Fruit fly (Drosophila melanogaster) whole organism, wandering third instar larva: ENCODE data around the gene CG33966.
A peak's percentile ranks its signal among the peaks of the same experiment; 100 is the strongest.

Experiments
- Abd-B ChIP-seq: fragments of >200 bp; optimal IDR thresholded peaks from 2 replicates; lab custom pipeline; 2017; ENCODE audit warnings: missing biosample characterization, missing genetic modification characterization
- CG32264 ChIP-seq: fragments of 200-800 bp; sonication (Bioruptor generic); optimal IDR thresholded peaks from 2 replicates; lab custom pipeline; 2016; ENCODE audit warnings: missing biosample characterization, missing genetic modification characterization
- CG9705 ChIP-seq: fragments of 200-800 bp; sonication (Bioruptor generic); optimal IDR thresholded peaks from 2 replicates; lab custom pipeline; 2018; ENCODE audit warnings: missing biosample characterization, mild to moderate bottlenecking, missing genetic modification characterization
- CrebA ChIP-seq: fragments of 200-800 bp; sonication (Bioruptor generic); optimal IDR thresholded peaks from 2 replicates; lab custom pipeline; 2016; ENCODE audit warnings: missing biosample characterization, mild to moderate bottlenecking, missing genetic modification characterization, borderline replicate concordance
- Dfd ChIP-seq: fragments of >200 bp; optimal IDR thresholded peaks from 2 replicates; lab custom pipeline; 2017; ENCODE audit warnings: missing biosample characterization, missing genetic modification characterization
- Dif ChIP-seq: fragments of 200-275, 200-300 bp; sonication (Bioruptor generic); optimal IDR thresholded peaks from 2 replicates; lab custom pipeline; 2018; ENCODE audit warnings: missing biosample characterization, missing genetic modification characterization; ENCODE audit not compliant: partially characterized antibody
- GATAd ChIP-seq: sonication (Bioruptor generic); optimal IDR thresholded peaks from 2 replicates; lab custom pipeline; 2016; ENCODE audit warnings: missing biosample characterization, missing genetic modification characterization
- HLH106 ChIP-seq: fragments of 200-800 bp; optimal IDR thresholded peaks from 3 replicates; lab custom pipeline; 2019; ENCODE audit warnings: missing biosample characterization, mild to moderate bottlenecking, missing genetic modification characterization, moderate library complexity
- Hnf4 ChIP-seq: fragments of 200-800 bp; sonication (Bioruptor generic); optimal IDR thresholded peaks from 2 replicates; lab custom pipeline; 2016; ENCODE audit warnings: missing biosample characterization, mild to moderate bottlenecking, missing genetic modification characterization
- Hr78 ChIP-seq: fragments of >200 bp; optimal IDR thresholded peaks from 2 replicates; lab custom pipeline; 2017; ENCODE audit warnings: missing biosample characterization, missing genetic modification characterization
- Hr83 ChIP-seq: fragments of 200-300 bp; sonication (Bioruptor generic); optimal IDR thresholded peaks from 2 replicates; lab custom pipeline; 2016; ENCODE audit warnings: missing biosample characterization, mild to moderate bottlenecking, missing genetic modification characterization, moderate library complexity; ENCODE audit not compliant: poor library complexity, severe bottlenecking
- Jra ChIP-seq: sonication (Bioruptor generic); optimal IDR thresholded peaks from 2 replicates; lab custom pipeline; 2016; ENCODE audit warnings: missing biosample characterization, missing genetic modification characterization
- Mio ChIP-seq: sonication (Bioruptor generic); optimal IDR thresholded peaks from 2 replicates; lab custom pipeline; 2016; ENCODE audit warnings: missing biosample characterization, missing genetic modification characterization
- Myc ChIP-seq: fragments of >200 bp; optimal IDR thresholded peaks from 2 replicates; lab custom pipeline; 2017
- N ChIP-seq: fragments of >200 bp; optimal IDR thresholded peaks from 2 replicates; lab custom pipeline; 2018; ENCODE audit warnings: missing biosample characterization, missing external identifiers, missing genetic modification characterization
- OdsH ChIP-seq: fragments of 200-800 bp; sonication (Bioruptor generic); optimal IDR thresholded peaks from 2 replicates; lab custom pipeline; 2016; ENCODE audit warnings: missing biosample characterization, mild to moderate bottlenecking, missing genetic modification characterization
- Rel ChIP-seq, 2 experiments: fragments of 200-800 bp; sonication (Bioruptor generic) in 1 of 2; optimal IDR thresholded peaks; 2 replicates in 1 of 2; 3 replicates in 1 of 2; lab custom pipeline; 2016 to 2019; ENCODE audit warnings: mild to moderate bottlenecking in 2 of 2, missing biosample characterization in 2 of 2, missing genetic modification characterization in 2 of 2, moderate library complexity in 1 of 2
- Sp1 ChIP-seq: fragments of 200-800 bp; sonication (Bioruptor generic); optimal IDR thresholded peaks from 3 replicates; lab custom pipeline; 2019; ENCODE audit warnings: missing biosample characterization, mild to moderate bottlenecking, missing genetic modification characterization, moderate library complexity
- Vsx2 ChIP-seq: fragments of 200-300, 225-300 bp; sonication (Bioruptor generic); optimal IDR thresholded peaks from 2 replicates; lab custom pipeline; 2018; ENCODE audit warnings: missing biosample characterization, missing genetic modification characterization; ENCODE audit not compliant: partially characterized antibody
- br ChIP-seq: fragments of 200-800 bp; sonication (Bioruptor generic); optimal IDR thresholded peaks from 2 replicates; lab custom pipeline; 2016; ENCODE audit warnings: missing biosample characterization, missing genetic modification characterization
- brk ChIP-seq: fragments of 200-800 bp; sonication (Bioruptor generic); optimal IDR thresholded peaks from 2 replicates; lab custom pipeline; 2016; ENCODE audit warnings: missing biosample characterization, mild to moderate bottlenecking, missing genetic modification characterization
- dl ChIP-seq, 2 experiments: fragments of 175-275, 200-275 bp in 1 of 2; fragments of 200-275 bp in 1 of 2; sonication (Bioruptor generic); optimal IDR thresholded peaks; lab custom pipeline; 2018; ENCODE audit warnings: mild to moderate bottlenecking in 2 of 2, missing biosample characterization in 2 of 2, missing genetic modification characterization in 2 of 2, moderate library complexity in 2 of 2; ENCODE audit not compliant: partially characterized antibody in 2 of 2, insufficient read depth in 1 of 2
- dmrt93B ChIP-seq: fragments of 200-800 bp; sonication (Bioruptor generic); optimal IDR thresholded peaks from 2 replicates; lab custom pipeline; 2018; ENCODE audit warnings: missing biosample characterization, mild to moderate bottlenecking, missing genetic modification characterization
- dsf ChIP-seq: sonication (Bioruptor generic); optimal IDR thresholded peaks from 2 replicates; lab custom pipeline; 2016; ENCODE audit warnings: missing biosample characterization, missing genetic modification characterization, borderline replicate concordance
- ey ChIP-seq: fragments of 200-800 bp; sonication (Bioruptor generic); optimal IDR thresholded peaks from 2 replicates; lab custom pipeline; 2016; ENCODE audit warnings: missing biosample characterization, missing genetic modification characterization
- foxo ChIP-seq, 2 experiments: fragments of 200-800 bp; sonication (Bioruptor generic); optimal IDR thresholded peaks; 2 replicates in 1 of 2; 3 replicates in 1 of 2; lab custom pipeline; 2016 to 2017; ENCODE audit warnings: missing biosample characterization in 2 of 2, missing genetic modification characterization in 2 of 2
- fru ChIP-seq: fragments of 200-800 bp; sonication (Bioruptor generic); optimal IDR thresholded peaks from 3 replicates; lab custom pipeline; 2016; ENCODE audit warnings: missing biosample characterization, mild to moderate bottlenecking, missing genetic modification characterization
- h ChIP-seq: fragments of 200-800 bp; sonication (Bioruptor generic); optimal IDR thresholded peaks from 3 replicates; lab custom pipeline; 2016; ENCODE audit warnings: missing biosample characterization, mild to moderate bottlenecking, missing genetic modification characterization
- jim ChIP-seq: fragments of 175-275, 200-325 bp; sonication (Bioruptor generic); optimal IDR thresholded peaks from 2 replicates; lab custom pipeline; 2016; ENCODE audit warnings: missing biosample characterization, mild to moderate bottlenecking, missing genetic modification characterization
- lola ChIP-seq: fragments of >200 bp; optimal IDR thresholded peaks from 2 replicates; lab custom pipeline; 2017; ENCODE audit warnings: missing biosample characterization, missing genetic modification characterization
- pan ChIP-seq: fragments of >200 bp; optimal IDR thresholded peaks from 2 replicates; lab custom pipeline; 2017
- psq ChIP-seq: fragments of 200-800 bp; sonication (Bioruptor generic); optimal IDR thresholded peaks from 3 replicates; lab custom pipeline; 2017; ENCODE audit warnings: missing biosample characterization, mild to moderate bottlenecking, missing genetic modification characterization, moderate library complexity
- rgr ChIP-seq: fragments of 200-800 bp; sonication (Bioruptor generic); optimal IDR thresholded peaks from 3 replicates; lab custom pipeline; 2016; ENCODE audit warnings: missing biosample characterization, mild to moderate bottlenecking, missing genetic modification characterization
- sage ChIP-seq: fragments of 200-800 bp; sonication (Bioruptor generic); optimal IDR thresholded peaks from 2 replicates; lab custom pipeline; 2016; ENCODE audit warnings: missing biosample characterization, mild to moderate bottlenecking, missing genetic modification characterization
- sv ChIP-seq: fragments of 200-800 bp; sonication (Bioruptor generic); optimal IDR thresholded peaks from 3 replicates; lab custom pipeline; 2016; ENCODE audit warnings: missing biosample characterization, missing genetic modification characterization
- tai ChIP-seq: sonication (Bioruptor generic); optimal IDR thresholded peaks from 2 replicates; lab custom pipeline; 2016; ENCODE audit warnings: missing biosample characterization, missing genetic modification characterization
- usp ChIP-seq: fragments of >200 bp; optimal IDR thresholded peaks from 2 replicates; lab custom pipeline; 2017; ENCODE audit warnings: missing biosample characterization, missing genetic modification characterization
- woc ChIP-seq: sonication (Bioruptor generic); optimal IDR thresholded peaks from 2 replicates; lab custom pipeline; 2016; ENCODE audit warnings: missing biosample characterization, mild to moderate bottlenecking, missing genetic modification characterization

CG33966 gene

DNA sequence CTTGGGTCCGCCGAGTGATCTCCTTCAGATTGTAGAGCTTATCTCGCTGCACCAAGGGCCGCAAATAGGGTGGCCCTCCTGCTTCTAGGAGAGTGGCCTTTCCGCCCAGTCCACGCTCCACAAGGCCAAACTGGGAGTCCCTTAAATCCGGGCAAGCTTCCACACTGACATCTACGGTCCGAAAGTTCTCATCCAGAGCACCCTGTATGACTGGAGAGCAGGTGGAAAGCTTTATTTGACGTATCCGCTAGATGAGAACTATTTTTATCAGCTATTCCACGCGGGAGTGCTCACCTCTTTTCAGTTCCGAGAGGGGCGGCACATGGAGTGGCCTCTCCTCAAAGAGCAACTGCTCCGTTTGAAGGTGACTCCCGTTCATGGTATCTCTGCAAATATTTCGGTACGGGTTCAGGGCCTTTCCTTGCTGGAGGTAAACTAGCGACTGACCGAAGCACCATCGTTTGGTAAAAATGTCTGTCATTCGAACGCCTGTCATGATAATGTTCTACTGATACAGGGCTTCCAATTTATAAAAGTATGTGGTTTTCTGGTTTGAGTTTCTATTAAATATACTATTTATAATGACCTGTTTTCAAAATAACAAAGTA is 31.2 kb upstream of the CG33966 start, which contains the start of gene meep:
Gene meep (minus strand): TSS at position 449 of the 608 bp plus-strand sequence.
- TF ChIP-seq Mio (GFP tag; lab: Kevin White, UChicago) (no peak), Dfd (GFP tag; lab: Kevin White, UChicago) (no peak), ey (GFP tag; lab: Kevin White, UChicago) (no peak), lola (no peak), brk (GFP tag; lab: Kevin White, UChicago) (no peak), CrebA (GFP tag; lab: Kevin White, UChicago) (no peak), psq (GFP tag; lab: Kevin White, UChicago) (no peak), fru (GFP tag; lab: Kevin White, UChicago) (no peak), h (GFP tag; lab: Kevin White, UChicago) (no peak), sv (no peak), Myc (lab: Kevin White, UChicago) (no peak), foxo (GFP tag; optimal IDR thresholded peaks at IDR 0.05; lab: Kevin White, UChicago) (no peak), Sp1 (GFP tag; lab: Kevin White, UChicago) (no peak), Jra (GFP tag; lab: Kevin White, UChicago) (no peak), br (GFP tag; lab: Kevin White, UChicago) (no peak), Dif (no peak), woc (GFP tag; lab: Kevin White, UChicago) (no peak), HLH106 (tag; lab: Kevin White, UChicago) (no peak), Hnf4 (GFP tag; lab: Kevin White, UChicago) (no peak), Hr78 (GFP tag; lab: Kevin White, UChicago) (no peak)
- TF ChIP-seq, all 38 proteins: peak for 0

DNA sequence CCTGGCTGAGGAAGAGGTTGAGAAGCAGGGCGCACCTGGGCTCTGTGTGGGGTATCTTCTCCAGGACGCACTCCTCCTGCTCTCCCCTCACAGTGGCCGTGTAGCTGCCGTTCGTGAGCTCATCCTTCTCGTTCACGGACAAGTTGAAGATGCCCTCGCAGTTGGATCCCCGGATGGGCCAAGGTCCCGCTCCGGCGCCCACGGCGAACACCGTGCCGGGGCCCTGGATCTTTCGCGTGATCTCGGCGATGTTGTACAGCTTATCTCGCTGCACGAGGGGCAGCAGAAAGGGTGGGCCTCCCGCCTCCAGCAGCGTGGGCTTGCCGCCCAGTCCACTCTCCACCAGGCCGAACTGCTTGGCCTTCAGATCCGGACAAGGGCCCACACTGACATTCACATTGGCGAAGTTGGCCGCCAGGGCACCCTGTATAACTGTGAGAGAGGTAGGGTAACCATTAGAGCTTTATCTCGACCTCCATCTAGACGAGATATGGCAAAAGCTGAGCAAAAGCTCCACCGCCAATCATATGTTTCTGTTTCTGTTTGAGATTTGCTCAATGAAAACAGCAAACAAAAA is 30.0 kb upstream of the CG33966 start:
- TF ChIP-seq Dfd (GFP tag; lab: Kevin White, UChicago) = peak; percentile 97
- no peak for TF ChIP-seq fru (GFP tag; lab: Kevin White, UChicago)

DNA sequence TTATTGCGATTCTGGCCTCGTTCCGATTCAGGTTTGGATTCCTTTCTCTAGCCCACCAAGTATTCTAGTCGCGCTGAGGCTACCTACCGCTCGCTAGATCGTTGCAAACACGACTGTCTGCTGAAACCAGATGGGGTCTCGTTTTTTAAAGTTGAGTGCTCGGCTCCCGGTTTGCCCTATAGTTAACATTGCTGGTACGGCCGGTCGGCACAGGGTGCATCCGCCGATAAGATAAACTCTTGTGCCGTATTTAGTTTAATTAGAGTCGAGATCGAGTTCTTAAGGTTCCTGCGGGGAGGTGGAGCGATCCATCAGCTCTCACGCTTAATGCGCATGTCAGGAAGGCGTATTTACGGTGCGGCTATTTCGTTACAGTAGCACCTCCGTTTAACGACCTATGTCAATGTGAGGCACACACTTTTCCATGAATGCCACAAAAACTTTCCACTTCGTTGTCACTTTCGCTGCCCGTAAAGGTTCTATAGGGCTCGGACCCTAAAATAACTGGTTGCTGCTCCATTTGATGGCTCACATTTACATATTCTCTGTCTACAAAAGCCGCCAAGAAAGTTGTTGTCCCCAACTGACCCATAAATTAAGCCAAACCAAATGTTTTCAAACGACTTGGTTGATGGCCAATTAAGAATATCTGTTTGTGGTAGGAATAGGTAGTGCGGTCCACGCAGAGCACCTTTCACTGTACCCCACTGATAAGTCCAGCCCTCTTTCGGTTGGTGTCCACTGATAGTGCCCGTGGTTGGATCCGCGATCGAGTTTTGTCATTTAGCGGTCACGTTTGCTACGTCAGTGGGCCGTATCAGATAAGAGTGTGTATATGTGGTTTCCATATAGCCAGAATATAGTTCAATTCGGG is 29.0 kb upstream of the CG33966 start, which contains the start of gene CG9119:
Gene CG9119 (minus strand): TSS at position 122 of the 874 bp plus-strand sequence.
- TF ChIP-seq CG9705 (GFP tag; lab: Kevin White, UChicago) (no peak), HLH106 (tag; lab: Kevin White, UChicago) (peak; percentile 24), jim (GFP tag; lab: Kevin White, UChicago) (no peak), h (GFP tag; lab: Kevin White, UChicago) (peak; percentile 59), sv (peak; percentile 40), rgr (GFP tag; lab: Kevin White, UChicago) (peak; percentile 27), Hr83 (no peak), Sp1 (GFP tag; lab: Kevin White, UChicago) (peak; percentile 28), psq (GFP tag; lab: Kevin White, UChicago) (peak; percentile 6), br (GFP tag; lab: Kevin White, UChicago) (peak; percentile 52), sage (GFP tag; lab: Kevin White, UChicago) (no peak), lola (no peak), Dif (no peak), Hr78 (GFP tag; lab: Kevin White, UChicago) (no peak), Mio (GFP tag; lab: Kevin White, UChicago) (no peak), OdsH (GFP tag; lab: Kevin White, UChicago) (peak; percentile 46), dmrt93B (GFP tag; lab: Kevin White, UChicago) (peak; percentile 34), ey (GFP tag; lab: Kevin White, UChicago) (peak; percentile 59), CrebA (GFP tag; lab: Kevin White, UChicago) (no peak), fru (GFP tag; lab: Kevin White, UChicago) (peak; percentile 72), N (GFP tag; lab: Kevin White, UChicago) (no peak), dl (GFP tag; optimal IDR thresholded peaks at IDR 0.05; lab: Kevin White, UChicago; ENCODE audit: insufficient read depth in 1 of 2, partially characterized antibody in 2 of 2) (no peak), Rel (GFP tag; optimal IDR thresholded peaks at IDR 0.05; lab: Kevin White, UChicago) (no peak), Rel (tag; optimal IDR thresholded peaks at IDR 0.05; lab: Kevin White, UChicago) (no peak), tai (GFP tag; lab: Kevin White, UChicago) (no peak), Dfd (GFP tag; lab: Kevin White, UChicago) (no peak), GATAd (GFP tag; lab: Kevin White, UChicago) (no peak), CG32264 (GFP tag; lab: Kevin White, UChicago) (no peak), woc (GFP tag; lab: Kevin White, UChicago) (no peak), Hnf4 (GFP tag; lab: Kevin White, UChicago) (no peak), brk (GFP tag; lab: Kevin White, UChicago) (no peak), Abd-B (GFP tag; lab: Kevin White, UChicago) (no peak), Myc (lab: Kevin White, UChicago) (no peak), dsf (GFP tag; lab: Kevin White, UChicago) (no peak), Vsx2 (GFP tag; lab: Kevin White, UChicago) (no peak), usp (no peak), foxo (GFP tag; optimal IDR thresholded peaks at IDR 0.05; lab: Kevin White, UChicago) (peak in 1 of 2 experiments; percentile 61), pan (no peak), Jra (GFP tag; lab: Kevin White, UChicago) (no peak)
- TF ChIP-seq, all 38 proteins: peak for 12
